Fruit fly (Drosophila melanogaster): ENCODE data around the gene tomboy20.

The tomboy20 gene

DNA sequence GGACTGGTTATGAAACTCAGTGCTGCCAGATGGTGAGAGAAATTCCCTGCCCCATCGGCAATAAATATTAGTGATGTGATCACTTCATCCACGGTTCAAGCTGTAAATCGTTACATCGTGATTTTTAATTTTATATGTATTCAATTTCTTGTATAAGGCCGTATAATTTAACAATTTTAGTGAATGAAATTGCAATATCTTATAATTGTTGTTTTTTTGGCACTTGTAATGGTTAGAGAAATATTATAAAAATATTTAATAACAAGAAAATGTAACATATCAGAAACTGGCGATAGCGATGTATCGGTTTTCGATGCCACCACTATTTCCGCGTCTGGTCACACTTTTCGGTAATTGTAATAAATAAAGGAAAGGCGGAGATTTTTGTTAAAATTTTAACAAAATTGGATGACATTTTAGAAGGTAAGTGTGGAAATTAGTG is 48.3 kb upstream of the tomboy20 start, which contains the start of the genes mRpL37 and Rbp1 (continued):
- TF ChIP-seq gsb-n (tag; optimal IDR thresholded peaks at IDR 0.05): no peak
- TF ChIP-seq CG6654 (GFP tag; optimal IDR thresholded peaks at IDR 0.05): peak; percentile 11
- peak; percentile 85 for TF ChIP-seq CG32532 (GFP tag; IDR thresholded peaks at IDR 0.05)
- no peak for TF ChIP-seq lov (optimal IDR thresholded peaks at IDR 0.05)
- no peak for TF ChIP-seq lov (GFP tag; IDR thresholded peaks at IDR 0.05)
- TF ChIP-seq ranshi (GFP tag; IDR thresholded peaks at IDR 0.05): peak; percentile 66; the same call in 1 of the 2 replicates
- peak; percentile 50; the same call in 2 of the 3 replicates for TF ChIP-seq tgo (GFP tag; IDR thresholded peaks at IDR 0.05)
- TF ChIP-seq NFAT (GFP tag; IDR thresholded peaks at IDR 0.05): peak; percentile 58; the same call in 1 of the 2 replicates
- peak; percentile 63 for TF ChIP-seq CG6689 (GFP tag; IDR thresholded peaks at IDR 0.05)
- TF ChIP-seq zen (tag; optimal IDR thresholded peaks at IDR 0.05): peak; percentile 71
- peak; percentile 30; the same call in 1 of the 3 replicates for TF ChIP-seq CG11695 (GFP tag; IDR thresholded peaks at IDR 0.05)
- no peak for TF ChIP-seq CG11398 (GFP tag; optimal IDR thresholded peaks at IDR 0.05)
- TF ChIP-seq ind (GFP tag; optimal IDR thresholded peaks at IDR 0.05): peak; percentile 84
- no peak for TF ChIP-seq disco-r (GFP tag; optimal IDR thresholded peaks at IDR 0.05)
- TF ChIP-seq CG10366 (GFP tag; IDR thresholded peaks at IDR 0.05): peak; percentile 54
- TF ChIP-seq Atf-2 (GFP tag; optimal IDR thresholded peaks at IDR 0.05): peak; percentile 48
- peak; percentile 67 for TF ChIP-seq zfh2 (GFP tag; optimal IDR thresholded peaks at IDR 0.05)
- TF ChIP-seq Kr (GFP tag; optimal IDR thresholded peaks at IDR 0.05): no peak
- peak; percentile 81 for TF ChIP-seq Ssrp (tag; optimal IDR thresholded peaks at IDR 0.05)
- no peak for TF ChIP-seq ara (GFP tag; IDR thresholded peaks at IDR 0.05)
- peak; percentile 88 for TF ChIP-seq vnd (GFP tag; IDR thresholded peaks at IDR 0.05; ENCODE audit: partially characterized antibody)
- no peak for TF ChIP-seq CG9876 (GFP tag; optimal IDR thresholded peaks at IDR 0.05)
- peak; percentile 66 for TF ChIP-seq stwl (tag; optimal IDR thresholded peaks at IDR 0.05)
- peak; percentile 96 for TF ChIP-seq knrl (GFP tag; IDR thresholded peaks at IDR 0.05; ENCODE audit: partially characterized antibody)
- TF ChIP-seq stc (GFP tag; IDR thresholded peaks at IDR 0.05): no peak
- TF ChIP-seq sisA (GFP tag; IDR thresholded peaks at IDR 0.05): peak; percentile 86
- peak; percentile 97 for TF ChIP-seq BEAF-32 (GFP tag; optimal IDR thresholded peaks at IDR 0.05)
- 0 out of 2 replicates have a peak, but pooled peaks have one; percentile 27 for TF ChIP-seq CG32767 (GFP tag; IDR thresholded peaks at IDR 0.05)
- TF ChIP-seq ssp (GFP tag; IDR thresholded peaks at IDR 0.05): peak; percentile 80
- no peak for TF ChIP-seq CG10565 (GFP tag; optimal IDR thresholded peaks at IDR 0.05)
- no peak for TF ChIP-seq CG4360 (GFP tag; IDR thresholded peaks at IDR 0.05)
- peak; percentile 72 for TF ChIP-seq Sox100B (GFP tag; optimal IDR thresholded peaks at IDR 0.05)
- TF ChIP-seq Awh (GFP tag; IDR thresholded peaks at IDR 0.05): no peak
- peak; percentile 85 for TF ChIP-seq Sry-δ (GFP tag; optimal IDR thresholded peaks at IDR 0.05)
- TF ChIP-seq fu2 (GFP tag; optimal IDR thresholded peaks at IDR 0.05): no peak
- TF ChIP-seq BtbVII (GFP tag; optimal IDR thresholded peaks at IDR 0.05): no peak
- TF ChIP-seq grau (tag; optimal IDR thresholded peaks at IDR 0.05): peak; percentile 84
- peak; percentile 18 for TF ChIP-seq ewg (GFP tag; optimal IDR thresholded peaks at IDR 0.05)
- no peak for TF ChIP-seq sima (GFP tag; optimal IDR thresholded peaks at IDR 0.05)
- no peak for TF ChIP-seq HLHmδ (GFP tag; optimal IDR thresholded peaks at IDR 0.05)
- no peak for TF ChIP-seq ftz-f1 (GFP tag; optimal IDR thresholded peaks at IDR 0.05)
- peak in 1 of 2 experiments; percentile 68 for TF ChIP-seq bsh (GFP tag; optimal IDR thresholded peaks at IDR 0.05)
- TF ChIP-seq CG3726 (GFP tag; IDR thresholded peaks at IDR 0.05): no peak
- peak; percentile 73; the same call in 3 of the 4 replicates for TF ChIP-seq Gug (GFP tag; IDR thresholded peaks at IDR 0.05)
- no peak for TF ChIP-seq dm (GFP tag; optimal IDR thresholded peaks at IDR 0.05)
- TF ChIP-seq Six4 (GFP tag; optimal IDR thresholded peaks at IDR 0.05): peak; percentile 31
- peak; percentile 40 for TF ChIP-seq kay (GFP tag; optimal IDR thresholded peaks at IDR 0.05)
- peak; percentile 89 for TF ChIP-seq phol (tag; optimal IDR thresholded peaks at IDR 0.05)
- peak; percentile 84 for TF ChIP-seq CG13287 (GFP tag; IDR thresholded peaks at IDR 0.05; ENCODE audit: partially characterized antibody)
- TF ChIP-seq Fer1 (GFP tag; optimal IDR thresholded peaks at IDR 0.05): peak; percentile 55
- TF ChIP-seq CG6813 (GFP tag; optimal IDR thresholded peaks at IDR 0.05): no peak

Measured in whole organism, embryonic.